Worm (Caenorhabditis elegans): ENCODE measurements around the gene C38C3.4.

- TF ChIP-seq nhr-42 (GFP tag; IDR thresholded peaks at IDR 0.05) (no peak), unc-130 (GFP tag; optimal IDR thresholded peaks at IDR 0.05) (no peak), mdl-1 (tag; optimal IDR thresholded peaks at IDR 0.05) (peak; percentile 12 to 77), nhr-28 (tag; optimal IDR thresholded peaks at IDR 0.05) (peak; percentile 53), nhr-11 (tag; optimal IDR thresholded peaks at IDR 0.05) (no peak), egl-27 (tag; optimal IDR thresholded peaks at IDR 0.05) (no peak), unc-62 (GFP tag; optimal IDR thresholded peaks at IDR 0.05 in 1 of 2) (peak in 1 of 2 experiments; percentile 92), unc-62 (tag; optimal IDR thresholded peaks at IDR 0.05) (no peak), zag-1 (tag; optimal IDR thresholded peaks at IDR 0.05) (no peak), duxl-1 (tag; optimal IDR thresholded peaks at IDR 0.05; ENCODE audit: poor library complexity) (no peak), ama-1 (optimal IDR thresholded peaks at IDR 0.05) (no peak), mdt-29 (GFP tag; IDR thresholded peaks at IDR 0.05) (no peak), lin-29 (GFP tag; IDR thresholded peaks at IDR 0.05) (peak; percentile 54; the same call in 1 of the 2 replicates), ceh-32 (tag; optimal IDR thresholded peaks at IDR 0.05; ENCODE audit: poor library complexity) (no peak)
Measured at ce11 chrV:1474486-1475125, 7.2 kb upstream of the C38C3.4 start, which contains the start of the genes F53E2.2 and unc-60.
